3 fruit fly cellular contexts compared by ENCODE assay signal in genomic region chr3R:18916715-18917253, dm6.
TF ChIP-seq lines count a peak whose summit lies in the region.

No protein-coding gene starts in this region.

TF ChIP-seq in whole organism, adult, 20 proteins besides CTCF, POLR2A, EP300 and RAD21 (continued from another document):
- TF ChIP-seq CG7045 (GFP tag; optimal IDR thresholded peaks at IDR 0.05; lab: Kevin White, UChicago) (peak; percentile 36), CG1620 (GFP tag; optimal IDR thresholded peaks at IDR 0.05; lab: Kevin White, UChicago) (no peak)
TF ChIP-seq in whole organism, adult: peak in this region for 15.

TF ChIP-seq in whole organism, embryonic, 481 proteins besides CTCF, POLR2A, EP300 and RAD21 (continued from another document and continues in another):
- TF ChIP-seq HmgD (GFP tag; optimal IDR thresholded peaks at IDR 0.05; lab: Kevin White, UChicago) (no peak), mam (GFP tag; optimal IDR thresholded peaks at IDR 0.05; lab: Kevin White, UChicago) (no peak), so (GFP tag; IDR thresholded peaks at IDR 0.05; lab: Robert Waterston, UW) (peak; percentile 14; the same call in 1 of the 3 replicates), CG34376 (GFP tag; optimal IDR thresholded peaks at IDR 0.05; lab: Kevin White, UChicago) (peak; percentile 93), CG7357 (GFP tag; IDR thresholded peaks at IDR 0.05; lab: Robert Waterston, UW) (no peak), gro (GFP tag; optimal IDR thresholded peaks at IDR 0.05; lab: Kevin White, UChicago) (peak; percentile 58), CG6689 (GFP tag; IDR thresholded peaks at IDR 0.05; lab: Robert Waterston, UW) (no peak), Stat92E (GFP tag; optimal IDR thresholded peaks at IDR 0.05; lab: Kevin White, UChicago) (peak in 1 of 3 experiments; percentile 54), CG18599 (GFP tag; optimal IDR thresholded peaks at IDR 0.05; lab: Kevin White, UChicago) (peak; percentile 60), Optix (GFP tag; IDR thresholded peaks at IDR 0.05; lab: Robert Waterston, UW) (no peak), unc-4 (GFP tag; IDR thresholded peaks at IDR 0.05; lab: Robert Waterston, UW; ENCODE audit: partially characterized antibody) (no peak), chinmo (GFP tag; IDR thresholded peaks at IDR 0.05; lab: Robert Waterston, UW; ENCODE audit: partially characterized antibody) (peak; percentile 93; the same call in 3 of the 4 replicates), CG2678 (tag; optimal IDR thresholded peaks at IDR 0.05; lab: Kevin White, UChicago) (peak; percentile 45), CG13287 (GFP tag; IDR thresholded peaks at IDR 0.05; lab: Robert Waterston, UW; ENCODE audit: partially characterized antibody) (peak; percentile 34; the same call in 1 of the 2 replicates), PHDP (tag; optimal IDR thresholded peaks at IDR 0.05; lab: Kevin White, UChicago) (no peak), CG12769 (tag; optimal IDR thresholded peaks at IDR 0.05; lab: Kevin White, UChicago) (peak; percentile 71), lmd (GFP tag; IDR thresholded peaks at IDR 0.05; lab: Robert Waterston, UW) (no peak), Adf1 (GFP tag; IDR thresholded peaks at IDR 0.05; lab: Robert Waterston, UW) (peak; percentile 17; the same call in 1 of the 2 replicates), Pdp1 (GFP tag; optimal IDR thresholded peaks at IDR 0.05; lab: Kevin White, UChicago) (no peak), dpn (GFP tag; optimal IDR thresholded peaks at IDR 0.05; lab: Kevin White, UChicago) (no peak), NK7.1 (GFP tag; optimal IDR thresholded peaks at IDR 0.05; lab: Kevin White, UChicago) (no peak), Sin3A (optimal IDR thresholded peaks at IDR 0.05; lab: Kevin White, UChicago) (no peak), Atf6 (GFP tag; IDR thresholded peaks at IDR 0.05; lab: Robert Waterston, UW) (peak; percentile 40; the same call in 1 of the 2 replicates), CG8290 (GFP tag; optimal IDR thresholded peaks at IDR 0.05; lab: Kevin White, UChicago) (no peak), CG8290 (tag; optimal IDR thresholded peaks at IDR 0.05; lab: Kevin White, UChicago) (peak in 1 of 2 experiments; percentile 25), rib (GFP tag; IDR thresholded peaks at IDR 0.05; lab: Robert Waterston, UW) (peak; percentile 88), CG14965 (GFP tag; optimal IDR thresholded peaks at IDR 0.05; lab: Kevin White, UChicago; ENCODE audit: borderline replicate concordance) (no peak), Doc2 (GFP tag; IDR thresholded peaks at IDR 0.05; lab: Robert Waterston, UW) (no peak), Nf-YC (tag; optimal IDR thresholded peaks at IDR 0.05; lab: Kevin White, UChicago) (peak; percentile 17), Med (GFP tag; lab: Kevin White, UChicago) (peak; percentile 60), mirr (GFP tag; optimal IDR thresholded peaks at IDR 0.05; lab: Kevin White, UChicago) (peak; percentile 82), CG8089 (GFP tag; optimal IDR thresholded peaks at IDR 0.05; lab: Kevin White, UChicago) (no peak), eve (GFP tag; optimal IDR thresholded peaks at IDR 0.05; lab: Kevin White, UChicago) (peak in 1 of 2 experiments; percentile 73), tin (GFP tag; optimal IDR thresholded peaks at IDR 0.05; lab: Kevin White, UChicago) (no peak), kay (GFP tag; optimal IDR thresholded peaks at IDR 0.05; lab: Kevin White, UChicago) (peak; percentile 88), CG11504 (tag; optimal IDR thresholded peaks at IDR 0.05; lab: Kevin White, UChicago) (peak; percentile 78), HHEX (GFP tag; optimal IDR thresholded peaks at IDR 0.05; lab: Kevin White, UChicago) (peak; percentile 32), H15 (GFP tag; IDR thresholded peaks at IDR 0.05; lab: Robert Waterston, UW) (no peak), Hr39 (optimal IDR thresholded peaks at IDR 0.05; lab: Kevin White, UChicago) (no peak), CG10462 (GFP tag; optimal IDR thresholded peaks at IDR 0.05; lab: Kevin White, UChicago) (no peak), CG14710 (tag; optimal IDR thresholded peaks at IDR 0.05; lab: Kevin White, UChicago) (no peak), caup (GFP tag; optimal IDR thresholded peaks at IDR 0.05; lab: Kevin White, UChicago; ENCODE audit: severe bottlenecking) (peak; percentile 45), maf-S (GFP tag; optimal IDR thresholded peaks at IDR 0.05; lab: Kevin White, UChicago) (no peak), HmgZ (tag; optimal IDR thresholded peaks at IDR 0.05; lab: Kevin White, UChicago) (peak; percentile 51), CG13296 (GFP tag; optimal IDR thresholded peaks at IDR 0.05; lab: Kevin White, UChicago) (peak; percentile 25), CG10543 (GFP tag; optimal IDR thresholded peaks at IDR 0.05; lab: Kevin White, UChicago) (peak; percentile 86), Chrac-16 (GFP tag; optimal IDR thresholded peaks at IDR 0.05; lab: Kevin White, UChicago) (no peak), B-H2 (GFP tag; optimal IDR thresholded peaks at IDR 0.05; lab: Kevin White, UChicago) (peak; percentile 57), cg (GFP tag; optimal IDR thresholded peaks at IDR 0.05; lab: Kevin White, UChicago) (peak; percentile 90), CG7987 (GFP tag; optimal IDR thresholded peaks at IDR 0.05; lab: Kevin White, UChicago) (peak; percentile 69), CG1024 (GFP tag; IDR thresholded peaks at IDR 0.05; lab: Robert Waterston, UW) (no peak), twi (tag; optimal IDR thresholded peaks at IDR 0.05; lab: Kevin White, UChicago) (no peak), CG13624 (GFP tag; optimal IDR thresholded peaks at IDR 0.05; lab: Kevin White, UChicago) (peak; percentile 25), Ada2b (GFP tag; IDR thresholded peaks at IDR 0.05; lab: Robert Waterston, UW) (no peak), Oaz (GFP tag; IDR thresholded peaks at IDR 0.05; lab: Robert Waterston, UW) (no peak), Deaf1 (tag; optimal IDR thresholded peaks at IDR 0.05; lab: Kevin White, UChicago) (peak; percentile 9), dan (GFP tag; IDR thresholded peaks at IDR 0.05; lab: Robert Waterston, UW) (no peak), CG3163 (GFP tag; optimal IDR thresholded peaks at IDR 0.05; lab: Kevin White, UChicago) (peak; percentile 75), CG32767 (GFP tag; IDR thresholded peaks at IDR 0.05; lab: Robert Waterston, UW) (peak; percentile 42; the same call in 1 of the 2 replicates), corto (GFP tag; optimal IDR thresholded peaks at IDR 0.05; lab: Kevin White, UChicago) (peak; percentile 72), CG10274 (GFP tag; optimal IDR thresholded peaks at IDR 0.05; lab: Kevin White, UChicago) (no peak), Xrp1 (GFP tag; IDR thresholded peaks at IDR 0.05; lab: Robert Waterston, UW) (peak; percentile 32; the same call in 1 of the 2 replicates), slbo (GFP tag; IDR thresholded peaks at IDR 0.05; lab: Robert Waterston, UW) (0 out of 2 replicates have a peak, but pooled peaks have one; percentile 15)

TF ChIP-seq in whole organism, wandering third instar larva, 38 proteins besides CTCF, POLR2A, EP300 and RAD21 (continued from another document):
- TF ChIP-seq CG9705 (GFP tag; optimal IDR thresholded peaks at IDR 0.05; lab: Kevin White, UChicago) (no peak), Abd-B (GFP tag; optimal IDR thresholded peaks at IDR 0.05; lab: Kevin White, UChicago) (no peak), rgr (GFP tag; optimal IDR thresholded peaks at IDR 0.05; lab: Kevin White, UChicago) (peak; percentile 38), N (GFP tag; optimal IDR thresholded peaks at IDR 0.05; lab: Kevin White, UChicago) (peak; percentile 24), dsf (GFP tag; optimal IDR thresholded peaks at IDR 0.05; lab: Kevin White, UChicago; ENCODE audit: borderline replicate concordance) (no peak), CrebA (GFP tag; optimal IDR thresholded peaks at IDR 0.05; lab: Kevin White, UChicago; ENCODE audit: borderline replicate concordance) (peak; percentile 93)
